ENCODE assay signal across 5 worm cellular contexts in genomic region chrIII:11876130-11876529, ce11.
A peak's percentile ranks its signal among the peaks of the same experiment; 100 is the strongest.
TF ChIP-seq lines count a peak whose summit lies in the region.

No protein-coding gene starts in this region.

TF ChIP-seq in whole organism, L4 larva, 104 proteins besides CTCF, POLR2A, EP300 and RAD21:
- TF ChIP-seq ZK546.5 (tag; optimal IDR thresholded peaks at IDR 0.05; lab: Kevin White, UChicago) (no peak), tra-1 (GFP tag; IDR thresholded peaks at IDR 0.05; lab: Robert Waterston, UW) (no peak), hlh-11 (tag; optimal IDR thresholded peaks at IDR 0.05; lab: Kevin White, UChicago) (no peak), pha-4 (GFP tag; IDR thresholded peaks at IDR 0.05; lab: Robert Waterston, UW) (no peak), pha-4 (tag; optimal IDR thresholded peaks at IDR 0.05; lab: Kevin White, UChicago) (no peak), mxl-3 (GFP tag; optimal IDR thresholded peaks at IDR 0.05; lab: Kevin White, UChicago) (no peak), spr-1 (tag; optimal IDR thresholded peaks at IDR 0.05; lab: Kevin White, UChicago) (no peak), unc-62 (GFP tag; optimal IDR thresholded peaks at IDR 0.05 in 1 of 2; lab: Kevin White, UChicago) (peak in 1 of 2 experiments; percentile 79), unc-62 (tag; optimal IDR thresholded peaks at IDR 0.05; lab: Kevin White, UChicago) (no peak), ces-1 (GFP tag; optimal IDR thresholded peaks at IDR 0.05; lab: Kevin White, UChicago) (no peak), D1046.2 (GFP tag; IDR thresholded peaks at IDR 0.05; lab: Robert Waterston, UW) (0 out of 2 replicates have a peak, but pooled peaks have one; percentile 32), zag-1 (tag; optimal IDR thresholded peaks at IDR 0.05; lab: Kevin White, UChicago) (no peak), lir-3 (tag; optimal IDR thresholded peaks at IDR 0.05; lab: Kevin White, UChicago) (no peak), F26F4.8 (GFP tag; conservative IDR thresholded peaks at IDR 0.05; lab: Robert Waterston, UW) (0 out of 2 replicates have a peak, but pooled peaks have one; percentile 28), dmd-8 (GFP tag; IDR thresholded peaks at IDR 0.05; lab: Robert Waterston, UW) (peak; percentile 55; the same call in 1 of the 2 replicates), nhr-76 (tag; optimal IDR thresholded peaks at IDR 0.05; lab: Kevin White, UChicago) (no peak)

TF ChIP-seq in whole organism, late embryonic, 69 proteins besides CTCF, POLR2A, EP300 and RAD21:
- TF ChIP-seq ceh-19 (GFP tag; optimal IDR thresholded peaks at IDR 0.05; lab: Kevin White, UChicago) = no peak
- TF ChIP-seq elt-4 (tag; optimal IDR thresholded peaks at IDR 0.05; lab: Kevin White, UChicago) = peak; percentile 32

TF ChIP-seq in whole organism, midembryonic, 9 proteins besides CTCF, POLR2A, EP300 and RAD21:
- 0 out of 2 replicates have a peak, but pooled peaks have one; percentile 27 for TF ChIP-seq tab-1 (GFP tag; IDR thresholded peaks at IDR 0.05; lab: Robert Waterston, UW)
- TF ChIP-seq T22C8.4 (GFP tag; IDR thresholded peaks at IDR 0.05; lab: Robert Waterston, UW) = no peak
TF ChIP-seq in whole organism, midembryonic: peak in this region for 1.

TF ChIP-seq in whole organism, mixed stage, embryonic, 35 proteins besides CTCF, POLR2A, EP300 and RAD21:
- TF ChIP-seq sptf-1 (tag; optimal IDR thresholded peaks at IDR 0.05; lab: Kevin White, UChicago) (peak; percentile 42), ztf-11 (tag; optimal IDR thresholded peaks at IDR 0.05; lab: Kevin White, UChicago) (no peak)

TF ChIP-seq in whole organism, young adult, 124 proteins besides CTCF, POLR2A, EP300 and RAD21:
- 0 out of 2 replicates have a peak, but pooled peaks have one; percentile 23 for TF ChIP-seq zfh-2 (GFP tag; conservative IDR thresholded peaks at IDR 0.05; lab: Robert Waterston, UW)
- no peak for TF ChIP-seq ztf-18 (tag; optimal IDR thresholded peaks at IDR 0.05; lab: Kevin White, UChicago)
